Fruit fly (Drosophila melanogaster) whole organism, embryonic: Measurements from ENCODE around the gene CG9395.

Source experiments
- BEAF-32 ChIP-seq: fragments of 200-800 bp; sonication (Bioruptor generic); optimal IDR thresholded peaks from 3 replicates; lab custom pipeline; 2017; ENCODE audit warnings: missing biosample characterization, missing genetic modification characterization, mild to moderate bottlenecking, moderate library complexity, missing genetic modification reagents
- Bgb ChIP-seq: fragments of 200-800 bp; sonication (Bioruptor generic); IDR thresholded peaks from 2 replicates; pipeline ENCODE4 v1.3.6; 2022; ENCODE audit warnings: missing biosample characterization, missing genetic modification characterization; ENCODE audit not compliant: partially characterized antibody
- Blimp-1 ChIP-seq: fragments of 200-800 bp; sonication (Bioruptor generic); optimal IDR thresholded peaks from 3 replicates; lab custom pipeline; 2018; ENCODE audit warnings: missing biosample characterization, missing genetic modification characterization, mild to moderate bottlenecking, moderate library complexity, missing genetic modification reagents
- CG10267 ChIP-seq: fragments of 200-800 bp; sonication (Bioruptor generic); optimal IDR thresholded peaks from 2 replicates; lab custom pipeline; 2018; ENCODE audit warnings: missing biosample characterization, mild to moderate bottlenecking, missing genetic modification characterization, moderate library complexity
- CG11398 ChIP-seq: fragments of 200-800 bp; sonication (Bioruptor generic); optimal IDR thresholded peaks from 2 replicates; lab custom pipeline; 2016; ENCODE audit warnings: missing biosample characterization, missing genetic modification characterization
- CG12071 ChIP-seq: fragments of 200-800 bp; sonication (Bioruptor generic); optimal IDR thresholded peaks from 3 replicates; lab custom pipeline; 2018; ENCODE audit warnings: missing biosample characterization, mild to moderate bottlenecking, missing genetic modification characterization
- CG13123 ChIP-seq: fragments of 200-800 bp; sonication (Bioruptor generic); optimal IDR thresholded peaks from 2 replicates; lab custom pipeline; 2016; ENCODE audit warnings: missing biosample characterization, missing genetic modification characterization
- CG13424 ChIP-seq: fragments of 200-800 bp; sonication (Bioruptor generic); optimal IDR thresholded peaks from 2 replicates; lab custom pipeline; 2019; ENCODE audit warnings: missing biosample characterization, mild to moderate bottlenecking, missing genetic modification characterization, moderate library complexity
- CG14965 ChIP-seq: fragments of 200-800 bp; sonication (Bioruptor generic); optimal IDR thresholded peaks from 2 replicates; lab custom pipeline; 2016; ENCODE audit warnings: missing biosample characterization, missing genetic modification characterization, borderline replicate concordance
- CG15601 ChIP-seq: fragments of 200-800 bp; sonication (Bioruptor generic); optimal IDR thresholded peaks from 3 replicates; lab custom pipeline; 2019; ENCODE audit warnings: missing biosample characterization, mild to moderate bottlenecking, missing genetic modification characterization, moderate library complexity
- CG17829 ChIP-seq: fragments of 200-800 bp; optimal IDR thresholded peaks from 2 replicates; lab custom pipeline; 2019; ENCODE audit warnings: missing biosample characterization, mild to moderate bottlenecking, missing genetic modification characterization, moderate library complexity
- CG18619 ChIP-seq: fragments of 200-800 bp; sonication (Bioruptor generic); optimal IDR thresholded peaks from 3 replicates; lab custom pipeline; 2017; ENCODE audit warnings: missing biosample characterization, mild to moderate bottlenecking, missing genetic modification characterization
- CG2199 ChIP-seq: fragments of 200-800 bp; sonication (Bioruptor generic); IDR thresholded peaks from 3 replicates; pipeline ENCODE4 v1.3.6; 2022; ENCODE audit warnings: missing biosample characterization, missing genetic modification characterization
- CG5180 ChIP-seq: fragments of 200-800 bp; sonication (Bioruptor generic); optimal IDR thresholded peaks from 3 replicates; lab custom pipeline; 2017; ENCODE audit warnings: missing biosample characterization, missing genetic modification characterization, mild to moderate bottlenecking, moderate library complexity, missing genetic modification reagents
- CG5245 ChIP-seq: fragments of 200-800 bp; sonication (Bioruptor generic); optimal IDR thresholded peaks from 3 replicates; lab custom pipeline; 2016; ENCODE audit warnings: missing biosample characterization, missing genetic modification characterization
- CG6175 ChIP-seq: fragments of 200-800 bp; sonication (Bioruptor generic); IDR thresholded peaks from 3 replicates; pipeline ENCODE4 v1.3.6; 2022; ENCODE audit warnings: missing biosample characterization, missing genetic modification characterization
- CG7357 ChIP-seq: fragments of 200-800 bp; sonication (Bioruptor generic); IDR thresholded peaks from 3 replicates; pipeline ENCODE4 v1.3.6; 2022; ENCODE audit warnings: missing biosample characterization, missing genetic modification characterization
- CG7963 ChIP-seq: fragments of 200-800 bp; sonication (Bioruptor generic); IDR thresholded peaks from 3 replicates; pipeline ENCODE4 v1.3.6; 2022; ENCODE audit warnings: missing biosample characterization, missing genetic modification characterization; ENCODE audit not compliant: partially characterized antibody
- CG9215 ChIP-seq: fragments of 200-800 bp; sonication (Bioruptor generic); IDR thresholded peaks from 2 replicates; pipeline ENCODE4 v1.3.6; 2022; ENCODE audit warnings: missing biosample characterization, missing genetic modification characterization
- CG9437 ChIP-seq: fragments of 200-800 bp; sonication (Bioruptor generic); optimal IDR thresholded peaks from 2 replicates; lab custom pipeline; 2018; ENCODE audit warnings: missing biosample characterization, mild to moderate bottlenecking, missing genetic modification characterization
- CG9932 ChIP-seq: fragments of 200-800 bp; sonication (Bioruptor generic); IDR thresholded peaks from 2 replicates; pipeline ENCODE4 v1.3.6; 2022; ENCODE audit warnings: missing biosample characterization, missing genetic modification characterization
- Dbx ChIP-seq: fragments of 200-800 bp; sonication (Bioruptor generic); IDR thresholded peaks from 3 replicates; pipeline ENCODE4 v1.3.6; 2022; ENCODE audit warnings: missing biosample characterization, missing genetic modification characterization
- Dp ChIP-seq: fragments of 200-800 bp; sonication (Bioruptor generic); optimal IDR thresholded peaks from 2 replicates; lab custom pipeline; 2018; ENCODE audit warnings: missing biosample characterization, mild to moderate bottlenecking, missing genetic modification characterization, moderate library complexity
- E2f1 ChIP-seq: fragments of 200-800 bp; sonication (Bioruptor generic); IDR thresholded peaks from 2 replicates; pipeline ENCODE4 v1.3.6; 2022; ENCODE audit warnings: missing biosample characterization, missing genetic modification characterization
- GATAe ChIP-seq: fragments of 200-800 bp; sonication (Bioruptor generic); conservative IDR thresholded peaks from 2 replicates; pipeline ENCODE4 v1.3.6; 2022; ENCODE audit warnings: missing biosample characterization, missing genetic modification characterization
- H2.0 ChIP-seq: fragments of 200-800 bp; sonication (Bioruptor generic); IDR thresholded peaks from 2 replicates; pipeline ENCODE4 v1.3.6; 2022; ENCODE audit warnings: missing biosample characterization, missing genetic modification characterization
- HHEX ChIP-seq: fragments of 200-800 bp; sonication (Bioruptor generic); optimal IDR thresholded peaks from 3 replicates; lab custom pipeline; 2017; ENCODE audit warnings: missing biosample characterization, mild to moderate bottlenecking, missing genetic modification characterization, missing genetic modification reagents
- HLH3B ChIP-seq: fragments of 200-800 bp; sonication (Bioruptor generic); IDR thresholded peaks from 2 replicates; pipeline ENCODE4 v1.3.6; 2022; ENCODE audit warnings: missing biosample characterization, missing genetic modification characterization
- HLHmδ ChIP-seq: fragments of 200-800 bp; sonication (Bioruptor generic); optimal IDR thresholded peaks from 2 replicates; lab custom pipeline; 2018; ENCODE audit warnings: missing biosample characterization, mild to moderate bottlenecking, missing genetic modification characterization, moderate library complexity
- MBD-R2 ChIP-seq: fragments of 200-800 bp; sonication (Bioruptor generic); IDR thresholded peaks from 2 replicates; pipeline ENCODE4 v1.3.6; 2022; ENCODE audit warnings: missing biosample characterization, missing genetic modification characterization
- Oli ChIP-seq: fragments of 200-800 bp; sonication (Bioruptor generic); optimal IDR thresholded peaks from 2 replicates; lab custom pipeline; 2018; ENCODE audit warnings: missing biosample characterization, mild to moderate bottlenecking, missing genetic modification characterization, moderate library complexity
- Ravus ChIP-seq: fragments of 200-800 bp; sonication (Bioruptor generic); IDR thresholded peaks from 2 replicates; pipeline ENCODE4 v1.3.6; 2022; ENCODE audit warnings: missing biosample characterization, missing genetic modification characterization
- Side ChIP-seq: fragments of 200-800 bp; sonication (Bioruptor generic); optimal IDR thresholded peaks from 2 replicates; lab custom pipeline; 2016; ENCODE audit warnings: missing biosample characterization, missing genetic modification characterization
- Six4 ChIP-seq: fragments of 200-800 bp; sonication (Bioruptor generic); optimal IDR thresholded peaks from 2 replicates; lab custom pipeline; 2016; ENCODE audit warnings: missing biosample characterization, missing genetic modification characterization
- Vsx1 ChIP-seq: fragments of 200-800 bp; sonication (Bioruptor generic); optimal IDR thresholded peaks from 2 replicates; lab custom pipeline; 2017; ENCODE audit warnings: missing biosample characterization, mild to moderate bottlenecking, missing genetic modification characterization, missing genetic modification reagents
- ci ChIP-seq: fragments of 200-800 bp; sonication (Bioruptor generic); IDR thresholded peaks from 3 replicates; pipeline ENCODE4 v1.3.6; 2022; ENCODE audit warnings: missing biosample characterization, missing genetic modification characterization
- corto ChIP-seq: fragments of 200-800 bp; sonication (Bioruptor generic); optimal IDR thresholded peaks from 2 replicates; lab custom pipeline; 2016; ENCODE audit warnings: missing biosample characterization, mild to moderate bottlenecking, missing genetic modification characterization, moderate library complexity
- crc ChIP-seq: fragments of 200-800 bp; sonication (Bioruptor generic); optimal IDR thresholded peaks from 2 replicates; lab custom pipeline; 2016; ENCODE audit warnings: missing biosample characterization, missing genetic modification characterization
- dpn ChIP-seq, 2 experiments: fragments of 200-800 bp; sonication (Bioruptor generic); optimal IDR thresholded peaks; 3 replicates each; lab custom pipeline; 2016; ENCODE audit warnings: missing biosample characterization in 2 of 2, missing genetic modification characterization in 2 of 2
- lbe ChIP-seq: fragments of 200-800 bp; sonication (Bioruptor generic); optimal IDR thresholded peaks from 2 replicates; lab custom pipeline; 2016; ENCODE audit warnings: missing biosample characterization, mild to moderate bottlenecking, missing genetic modification characterization
- nerfin-1 ChIP-seq: fragments of 200-800 bp; sonication (Bioruptor generic); optimal IDR thresholded peaks from 3 replicates; lab custom pipeline; 2019; ENCODE audit warnings: missing biosample characterization, mild to moderate bottlenecking, missing genetic modification characterization, moderate library complexity
- org-1 ChIP-seq: fragments of 200-800 bp; sonication (Bioruptor generic); optimal IDR thresholded peaks from 2 replicates; lab custom pipeline; 2017; ENCODE audit warnings: missing biosample characterization, missing genetic modification characterization
- pita ChIP-seq: fragments of 200-800 bp; sonication (Bioruptor generic); optimal IDR thresholded peaks from 2 replicates; lab custom pipeline; 2017; ENCODE audit warnings: missing biosample characterization, mild to moderate bottlenecking, missing genetic modification characterization
- pum ChIP-seq: fragments of 200-800 bp; sonication (Bioruptor generic); optimal IDR thresholded peaks from 2 replicates; lab custom pipeline; 2016; ENCODE audit warnings: missing biosample characterization, missing genetic modification characterization
- run ChIP-seq: fragments of 200-800 bp; sonication (Bioruptor generic); optimal IDR thresholded peaks from 3 replicates; lab custom pipeline; 2018; ENCODE audit warnings: missing biosample characterization, mild to moderate bottlenecking, missing genetic modification characterization
- salm ChIP-seq: fragments of 200-800 bp; sonication (Bioruptor generic); optimal IDR thresholded peaks from 2 replicates; lab custom pipeline; 2018; ENCODE audit warnings: missing biosample characterization, mild to moderate bottlenecking, missing genetic modification characterization
- slbo ChIP-seq: fragments of 200-800 bp; sonication (Bioruptor generic); IDR thresholded peaks from 2 replicates; pipeline ENCODE4 v1.3.6; 2022; ENCODE audit warnings: missing biosample characterization, missing genetic modification characterization
- tin ChIP-seq: fragments of 200-800 bp; sonication (Bioruptor generic); optimal IDR thresholded peaks from 3 replicates; lab custom pipeline; 2016; ENCODE audit warnings: missing biosample characterization, missing genetic modification characterization

The CG9395 gene

dm6 chr2L:13373435-13374242 is 18.8 kb upstream of the CG9395 start, which contains the start of the genes Bdp1 and CG6565 (continued):
- TF ChIP-seq HLHmδ (GFP tag; lab: Kevin White, UChicago) (no peak), CG9215 (GFP tag; lab: Robert Waterston, UW) (peak; percentile 97), salm (tag; lab: Kevin White, UChicago) (peak; percentile 88), Ravus (GFP tag; lab: Robert Waterston, UW) (peak; percentile 78), CG6175 (GFP tag; lab: Robert Waterston, UW) (peak; percentile 91), pum (peak; percentile 99), CG9437 (GFP tag; lab: Kevin White, UChicago) (peak; percentile 94), crc (GFP tag; lab: Kevin White, UChicago) (peak; percentile 95), slbo (peak; percentile 98), Blimp-1 (GFP tag; lab: Kevin White, UChicago) (peak; percentile 92), nerfin-1 (tag; lab: Kevin White, UChicago) (peak; percentile 92), ci (GFP tag; lab: Robert Waterston, UW) (peak; percentile 86), CG18619 (peak; percentile 97), corto (GFP tag; lab: Kevin White, UChicago) (peak; percentile 83), CG7963 (GFP tag; lab: Robert Waterston, UW) (no peak), CG7357 (GFP tag; lab: Robert Waterston, UW) (peak; percentile 91), HHEX (GFP tag; lab: Kevin White, UChicago) (peak; percentile 97), CG15601 (tag; lab: Kevin White, UChicago) (peak; percentile 93), Side (peak; percentile 98), Dbx (GFP tag; lab: Robert Waterston, UW) (peak; percentile 97), lbe (GFP tag; lab: Kevin White, UChicago) (peak; percentile 91), CG10267 (tag; lab: Kevin White, UChicago) (peak; percentile 100), CG17829 (tag; lab: Kevin White, UChicago) (peak; percentile 91), CG14965 (GFP tag; lab: Kevin White, UChicago) (peak; percentile 76), CG2199 (GFP tag; lab: Robert Waterston, UW) (peak; percentile 73; the same call in 1 of the 3 replicates), pita (GFP tag; lab: Kevin White, UChicago) (no peak), tin (peak; percentile 98), H2.0 (peak; percentile 93), CG13123 (GFP tag; lab: Kevin White, UChicago) (peak; percentile 96), E2f1 (GFP tag; lab: Robert Waterston, UW) (peak; percentile 94), Bgb (GFP tag; lab: Robert Waterston, UW) (0 out of 2 replicates have a peak, but pooled peaks have one; percentile 19), run (tag; lab: Kevin White, UChicago) (peak; percentile 82), CG9932 (GFP tag; lab: Robert Waterston, UW) (peak; percentile 98), CG11398 (peak; percentile 96), HLH3B (GFP tag; lab: Robert Waterston, UW) (peak; percentile 92), BEAF-32 (GFP tag; lab: Kevin White, UChicago) (peak; percentile 70), CG12071 (GFP tag; lab: Kevin White, UChicago) (peak; percentile 81), CG5180 (GFP tag; lab: Kevin White, UChicago) (peak; percentile 85), Dp (peak; percentile 25), dpn (GFP tag; optimal IDR thresholded peaks at IDR 0.05; lab: Kevin White, UChicago) (peak; percentile 98 to 99), MBD-R2 (GFP tag; lab: Robert Waterston, UW) (peak; percentile 87), GATAe (GFP tag; lab: Robert Waterston, UW) (peak; percentile 79), Vsx1 (GFP tag; lab: Kevin White, UChicago) (peak; percentile 87), CG13424 (tag; lab: Kevin White, UChicago) (peak; percentile 97), CG5245 (GFP tag; lab: Kevin White, UChicago) (peak; percentile 97), org-1 (peak; percentile 96), Oli (peak; percentile 96), Six4 (GFP tag; lab: Kevin White, UChicago) (peak; percentile 96)
